Fruit fly (Drosophila melanogaster): ENCODE results near the gene robl37BC.

Gene robl37BC

DNA sequence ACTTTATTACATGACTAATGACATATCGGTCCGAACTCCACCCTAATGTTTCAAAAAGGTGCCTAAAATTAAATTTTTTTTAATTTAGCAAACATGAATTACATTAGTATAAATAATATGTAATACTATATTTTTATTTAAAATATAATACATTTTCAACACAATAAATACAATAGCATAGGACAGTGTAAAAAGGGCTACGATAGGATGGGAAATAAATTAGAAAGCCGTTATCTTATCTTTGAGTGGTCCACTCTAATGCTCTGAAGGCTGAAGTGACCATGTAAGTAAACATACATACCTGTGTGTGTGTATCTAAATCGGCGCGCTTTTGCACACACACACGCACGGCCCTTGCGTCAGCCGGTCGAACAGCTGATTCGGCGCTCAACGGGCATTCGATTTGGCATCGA is 7.7 kb upstream of the robl37BC start, which contains the start of gene CG31793 (continued):
- no peak for TF ChIP-seq stc (GFP tag; IDR thresholded peaks at IDR 0.05)
- TF ChIP-seq CG17359 (tag; optimal IDR thresholded peaks at IDR 0.05) = peak; percentile 52
- peak; percentile 52 for TF ChIP-seq CG6683 (GFP tag; optimal IDR thresholded peaks at IDR 0.05)
- TF ChIP-seq CG12104 (GFP tag; optimal IDR thresholded peaks at IDR 0.05) = peak; percentile 10
- no peak for TF ChIP-seq Ravus (GFP tag; IDR thresholded peaks at IDR 0.05)
- TF ChIP-seq Asciz (GFP tag; optimal IDR thresholded peaks at IDR 0.05) = peak; percentile 39
- TF ChIP-seq CG10147 (GFP tag; optimal IDR thresholded peaks at IDR 0.05) = peak; percentile 67
- TF ChIP-seq pzg (GFP tag; optimal IDR thresholded peaks at IDR 0.05) = peak; percentile 12
- peak; percentile 29 for TF ChIP-seq CG12299 (tag; optimal IDR thresholded peaks at IDR 0.05)
- no peak for TF ChIP-seq croc (GFP tag; conservative IDR thresholded peaks at IDR 0.05)
- peak; percentile 50 for TF ChIP-seq CG1233 (GFP tag; optimal IDR thresholded peaks at IDR 0.05)
- TF ChIP-seq pum (GFP tag; optimal IDR thresholded peaks at IDR 0.05) = no peak
- TF ChIP-seq Dip2 (GFP tag; IDR thresholded peaks at IDR 0.05) = no peak
- peak; percentile 67 for TF ChIP-seq CG10543 (GFP tag; optimal IDR thresholded peaks at IDR 0.05)
- TF ChIP-seq CG2116 (GFP tag; optimal IDR thresholded peaks at IDR 0.05) = peak; percentile 1
- TF ChIP-seq Bgb (GFP tag; IDR thresholded peaks at IDR 0.05; ENCODE audit: partially characterized antibody) = no peak
- TF ChIP-seq ftz-f1 (GFP tag; optimal IDR thresholded peaks at IDR 0.05) = peak; percentile 83
- TF ChIP-seq pan (optimal IDR thresholded peaks at IDR 0.05) = no peak
- TF ChIP-seq pan (GFP tag; optimal IDR thresholded peaks at IDR 0.05 in 1 of 2, IDR thresholded peaks at IDR 0.05 in 1 of 2) = peak in 1 of 2 experiments; percentile 63
- TF ChIP-seq zen (tag; optimal IDR thresholded peaks at IDR 0.05) = peak; percentile 4
- TF ChIP-seq ara (GFP tag; IDR thresholded peaks at IDR 0.05) = no peak
- TF ChIP-seq CG30020 (tag; optimal IDR thresholded peaks at IDR 0.05) = peak; percentile 4
- no peak for TF ChIP-seq klu (GFP tag; IDR thresholded peaks at IDR 0.05)
- TF ChIP-seq Hand (GFP tag; optimal IDR thresholded peaks at IDR 0.05) = peak; percentile 55
- peak in 1 of 2 experiments; percentile 61 for TF ChIP-seq Pdp1 (GFP tag; optimal IDR thresholded peaks at IDR 0.05)
- peak; percentile 40 for TF ChIP-seq gcm (GFP tag; optimal IDR thresholded peaks at IDR 0.05)
- TF ChIP-seq al (GFP tag; IDR thresholded peaks at IDR 0.05) = no peak
- TF ChIP-seq Optix (GFP tag; IDR thresholded peaks at IDR 0.05) = no peak
- TF ChIP-seq dpn (GFP tag; optimal IDR thresholded peaks at IDR 0.05) = peak in 1 of 2 experiments; percentile 32
- TF ChIP-seq CG11695 (GFP tag; IDR thresholded peaks at IDR 0.05) = peak; percentile 68; the same call in 2 of the 3 replicates
- no peak for TF ChIP-seq CG32772 (GFP tag; IDR thresholded peaks at IDR 0.05)
- no peak for TF ChIP-seq tna (GFP tag; IDR thresholded peaks at IDR 0.05; ENCODE audit: partially characterized antibody)
- TF ChIP-seq disco-r (GFP tag; optimal IDR thresholded peaks at IDR 0.05) = no peak
- TF ChIP-seq odd (GFP tag; optimal IDR thresholded peaks at IDR 0.05) = peak; percentile 46
- TF ChIP-seq CG13287 (GFP tag; IDR thresholded peaks at IDR 0.05; ENCODE audit: partially characterized antibody) = peak; percentile 45; the same call in 1 of the 2 replicates
- no peak for TF ChIP-seq eve (GFP tag; optimal IDR thresholded peaks at IDR 0.05)
- TF ChIP-seq Mes4 (GFP tag; optimal IDR thresholded peaks at IDR 0.05) = no peak
- peak; percentile 37 for TF ChIP-seq CG6813 (GFP tag; optimal IDR thresholded peaks at IDR 0.05)
- TF ChIP-seq CG1602 (GFP tag; optimal IDR thresholded peaks at IDR 0.05) = peak; percentile 3
- TF ChIP-seq CG18262 (tag; optimal IDR thresholded peaks at IDR 0.05) = peak; percentile 57
- TF ChIP-seq vfl (GFP tag; optimal IDR thresholded peaks at IDR 0.05) = no peak
- peak; percentile 39 for TF ChIP-seq MBD-R2 (GFP tag; IDR thresholded peaks at IDR 0.05)
- no peak for TF ChIP-seq Awh (GFP tag; IDR thresholded peaks at IDR 0.05)
- no peak for TF ChIP-seq ro (GFP tag; IDR thresholded peaks at IDR 0.05)
- TF ChIP-seq CG14860 (GFP tag; IDR thresholded peaks at IDR 0.05; ENCODE audit: partially characterized antibody) = no peak
- peak; percentile 65 for TF ChIP-seq CG7839 (tag; optimal IDR thresholded peaks at IDR 0.05)
- TF ChIP-seq tup (GFP tag; optimal IDR thresholded peaks at IDR 0.05) = no peak
- no peak for TF ChIP-seq amos (GFP tag; IDR thresholded peaks at IDR 0.05; ENCODE audit: partially characterized antibody)
- no peak for TF ChIP-seq CG3065 (GFP tag; optimal IDR thresholded peaks at IDR 0.05)
- TF ChIP-seq chm (GFP tag; IDR thresholded peaks at IDR 0.05) = no peak; the same call in 1 of the 2 replicates
- peak; percentile 7 for TF ChIP-seq CG12219 (GFP tag; optimal IDR thresholded peaks at IDR 0.05)

All from whole organism, embryonic.